Worm (Caenorhabditis elegans): ENCODE results near the gene Y60C6A.1.

DNA sequence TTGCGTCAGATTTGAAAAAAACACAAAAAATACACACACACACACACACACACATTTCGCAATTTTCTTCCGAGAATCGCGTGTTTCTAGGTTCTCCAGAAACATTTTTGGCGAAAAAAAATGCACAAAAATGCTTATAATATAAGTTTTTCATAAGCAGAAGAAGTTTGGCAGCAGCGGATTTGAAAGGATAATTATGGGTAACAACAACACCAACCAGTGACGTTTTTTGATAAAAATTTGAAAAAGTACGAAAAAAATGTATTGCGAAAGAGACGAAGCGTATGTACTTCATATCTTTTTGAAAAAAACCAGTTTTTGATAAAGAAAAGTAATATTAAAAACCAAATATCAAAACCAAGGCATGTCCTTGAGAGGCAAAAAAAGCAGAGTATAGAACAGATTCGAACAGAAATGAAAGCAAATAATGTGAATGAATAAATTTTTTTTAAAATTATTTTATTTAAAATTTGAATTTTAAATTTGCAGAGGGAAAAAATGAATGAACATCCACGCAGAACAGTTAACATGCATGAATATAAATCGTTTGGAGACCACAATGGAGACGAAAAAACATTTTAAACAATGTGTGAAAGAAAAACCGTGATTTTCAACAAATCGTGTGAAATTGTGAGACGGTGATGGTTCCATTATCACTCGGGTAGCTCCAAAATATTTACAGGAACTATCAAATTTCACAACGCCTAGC is 40.4 kb downstream of the Y60C6A.1 start:
- TF ChIP-seq ceh-18 (tag; optimal IDR thresholded peaks at IDR 0.05) (no peak), ceh-14 (tag; optimal IDR thresholded peaks at IDR 0.05) (no peak), ama-1 (optimal IDR thresholded peaks at IDR 0.05) (no peak), pha-4 (tag; optimal IDR thresholded peaks at IDR 0.05) (no peak), unc-42 (tag; optimal IDR thresholded peaks at IDR 0.05) (no peak), dmd-4 (tag; optimal IDR thresholded peaks at IDR 0.05; ENCODE audit: borderline replicate concordance) (no peak), dve-1 (tag; optimal IDR thresholded peaks at IDR 0.05) (no peak), zip-5 (tag; optimal IDR thresholded peaks at IDR 0.05) (no peak)
